Worm (Caenorhabditis elegans): Measurements from ENCODE around the gene T01D3.1.

- TF ChIP-seq F49E8.2 (tag; optimal IDR thresholded peaks at IDR 0.05; ENCODE audit: insufficient read depth): no peak
- TF ChIP-seq nhr-27 (tag; optimal IDR thresholded peaks at IDR 0.05): no peak
- no peak; the same call in 1 of the 2 replicates for TF ChIP-seq lin-26 (GFP tag; IDR thresholded peaks at IDR 0.05)
- TF ChIP-seq repo-1 (tag; optimal IDR thresholded peaks at IDR 0.05): no peak
- TF ChIP-seq tbx-9 (tag; optimal IDR thresholded peaks at IDR 0.05; ENCODE audit: borderline replicate concordance): no peak
- peak; percentile 22 for TF ChIP-seq attf-5 (GFP tag; optimal IDR thresholded peaks at IDR 0.05)
- no peak; the same call in 1 of the 2 replicates for TF ChIP-seq Y53F4B.3 (GFP tag; IDR thresholded peaks at IDR 0.05)
Observed at ce11 chrV:13645848-13646578, 43.7 kb upstream of the T01D3.1 start.

Data from whole organism, young adult.